Worm (Caenorhabditis elegans): ENCODE data around the gene C16A11.4.

The C16A11.4 gene

DNA sequence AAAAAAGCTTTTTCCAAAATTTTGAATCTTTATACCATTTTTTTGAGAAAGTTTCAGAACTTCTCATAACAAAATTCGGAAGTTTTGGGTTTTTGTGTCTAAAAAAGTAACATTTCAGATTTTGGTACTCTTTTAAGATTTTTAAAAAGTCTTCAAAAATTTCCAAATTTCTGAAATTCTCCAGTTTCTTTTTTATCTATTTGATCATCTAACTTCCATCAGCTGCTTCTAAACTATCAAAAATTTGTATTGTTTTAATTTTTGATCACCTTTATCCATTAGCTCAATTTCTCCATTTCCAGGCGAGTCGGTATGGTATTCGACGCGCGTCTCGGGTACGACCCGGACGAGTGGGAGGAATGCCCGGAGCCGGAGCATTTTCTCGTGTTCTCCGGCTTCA is 40.5 kb upstream of the C16A11.4 start, which contains the start of gene cpna-1:
Gene cpna-1, plus strand, starts transcription at position 301 of the 400 bp plus-strand sequence.
- TF ChIP-seq ama-1 (optimal IDR thresholded peaks at IDR 0.05) (no peak), ztf-4 (tag; optimal IDR thresholded peaks at IDR 0.05) (no peak), jun-1 (tag; optimal IDR thresholded peaks at IDR 0.05) (no peak), hlh-4 (tag; optimal IDR thresholded peaks at IDR 0.05) (no peak), lin-14 (GFP tag; optimal IDR thresholded peaks at IDR 0.05) (no peak), Y116A8C.19 (tag; optimal IDR thresholded peaks at IDR 0.05; ENCODE audit: borderline replicate concordance) (no peak), grh-1 (GFP tag; IDR thresholded peaks at IDR 0.05) (no peak), sptf-1 (tag; optimal IDR thresholded peaks at IDR 0.05) (no peak), xbp-1 (tag; optimal IDR thresholded peaks at IDR 0.05) (no peak), sup-37 (GFP tag; optimal IDR thresholded peaks at IDR 0.05) (no peak), nhr-11 (tag; optimal IDR thresholded peaks at IDR 0.05) (no peak), ets-5 (GFP tag; IDR thresholded peaks at IDR 0.05) (no peak), hlh-17 (GFP tag; optimal IDR thresholded peaks at IDR 0.05; ENCODE audit: borderline replicate concordance) (no peak), ceh-88 (GFP tag; IDR thresholded peaks at IDR 0.05) (no peak)

DNA sequence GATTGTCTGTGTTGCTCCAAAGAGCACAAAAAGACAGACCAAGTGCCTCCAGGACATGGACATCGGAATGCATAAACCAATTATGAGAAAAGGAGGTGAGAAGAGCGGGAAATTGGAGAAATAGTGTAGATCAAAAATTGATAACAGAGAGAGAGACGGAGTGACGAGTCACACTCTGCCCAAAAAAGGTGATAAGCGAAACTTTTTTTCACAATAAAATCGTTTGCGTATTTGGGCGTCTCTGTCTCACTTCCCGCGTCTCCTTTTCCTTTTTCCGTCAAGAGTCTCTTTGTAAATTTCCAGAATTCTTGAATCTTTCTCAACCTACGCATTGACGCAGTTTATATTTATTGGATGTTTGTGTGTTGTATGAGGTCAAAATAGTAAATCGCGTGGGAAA is 32.7 kb upstream of the C16A11.4 start, which contains the start of gene mth-2:
Gene mth-2, minus strand, starts transcription at position 188 of the 400 bp plus-strand sequence.
- TF ChIP-seq elt-3 (tag; optimal IDR thresholded peaks at IDR 0.05) (peak in 1 of 6 experiments; percentile 46), pqm-1 (tag; optimal IDR thresholded peaks at IDR 0.05) (peak; percentile 22), lin-14 (GFP tag; optimal IDR thresholded peaks at IDR 0.05) (peak; percentile 10), lin-35 (GFP tag; optimal IDR thresholded peaks at IDR 0.05) (peak in 1 of 2 experiments; percentile 42), ama-1 (optimal IDR thresholded peaks at IDR 0.05) (no peak), elt-2 (tag; optimal IDR thresholded peaks at IDR 0.05) (peak; percentile 93), nhr-20 (tag; optimal IDR thresholded peaks at IDR 0.05) (no peak)

DNA sequence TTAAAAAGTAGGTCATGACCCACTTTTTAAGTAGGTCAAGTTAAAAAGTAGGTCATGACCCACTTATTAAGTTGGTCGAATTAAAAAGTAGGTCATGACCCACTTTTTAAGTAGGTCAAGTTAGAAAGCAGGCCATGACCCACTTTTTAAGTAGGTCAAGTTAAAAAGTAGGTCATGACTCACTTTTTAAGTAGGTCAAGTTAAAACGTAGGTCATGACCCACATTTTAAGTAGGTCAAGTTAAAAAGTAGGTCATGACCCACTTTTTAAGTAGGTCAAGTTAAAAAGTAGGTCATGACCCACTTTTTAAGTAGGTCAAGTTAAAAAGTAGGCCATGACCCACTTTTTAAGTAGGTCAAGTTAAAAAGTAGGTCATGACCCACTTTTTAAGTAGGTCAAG is 24.2 kb upstream of the C16A11.4 start:
- peak; percentile 95 for TF ChIP-seq nhr-85 (tag)

DNA sequence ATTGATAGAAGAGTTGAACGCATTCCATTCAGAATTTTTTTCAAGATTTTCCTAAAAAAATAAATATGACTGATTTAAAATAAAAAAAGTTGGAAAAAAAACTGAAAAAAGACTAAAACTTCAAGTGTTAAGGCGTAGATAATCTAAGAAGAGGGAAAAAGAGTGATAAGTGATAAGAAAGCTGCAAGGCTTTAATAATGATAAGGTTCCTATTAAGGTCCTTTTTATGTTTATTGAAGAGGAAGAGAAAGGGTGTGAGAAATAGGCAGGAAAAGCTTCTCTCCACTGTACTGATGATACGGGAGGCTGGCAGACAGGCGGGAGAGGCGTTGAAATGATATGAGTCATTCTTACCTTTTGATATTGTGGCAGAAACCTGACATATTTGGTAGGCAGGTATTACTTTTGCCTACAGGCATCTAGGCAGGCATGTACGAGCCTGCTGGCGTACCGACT is 23.1 kb upstream of the C16A11.4 start, which contains the start of gene mth-1:
Gene mth-1, minus strand, starts transcription at position 51 of the 456 bp plus-strand sequence.
- no peak for TF ChIP-seq xbp-1 (tag; optimal IDR thresholded peaks at IDR 0.05)
- TF ChIP-seq efl-1 (optimal IDR thresholded peaks at IDR 0.05): no peak
- peak in 1 of 2 experiments; percentile 40 for TF ChIP-seq efl-1 (GFP tag; optimal IDR thresholded peaks at IDR 0.05 in 1 of 2)
- peak; percentile 97 for TF ChIP-seq elt-2 (tag; optimal IDR thresholded peaks at IDR 0.05)

DNA sequence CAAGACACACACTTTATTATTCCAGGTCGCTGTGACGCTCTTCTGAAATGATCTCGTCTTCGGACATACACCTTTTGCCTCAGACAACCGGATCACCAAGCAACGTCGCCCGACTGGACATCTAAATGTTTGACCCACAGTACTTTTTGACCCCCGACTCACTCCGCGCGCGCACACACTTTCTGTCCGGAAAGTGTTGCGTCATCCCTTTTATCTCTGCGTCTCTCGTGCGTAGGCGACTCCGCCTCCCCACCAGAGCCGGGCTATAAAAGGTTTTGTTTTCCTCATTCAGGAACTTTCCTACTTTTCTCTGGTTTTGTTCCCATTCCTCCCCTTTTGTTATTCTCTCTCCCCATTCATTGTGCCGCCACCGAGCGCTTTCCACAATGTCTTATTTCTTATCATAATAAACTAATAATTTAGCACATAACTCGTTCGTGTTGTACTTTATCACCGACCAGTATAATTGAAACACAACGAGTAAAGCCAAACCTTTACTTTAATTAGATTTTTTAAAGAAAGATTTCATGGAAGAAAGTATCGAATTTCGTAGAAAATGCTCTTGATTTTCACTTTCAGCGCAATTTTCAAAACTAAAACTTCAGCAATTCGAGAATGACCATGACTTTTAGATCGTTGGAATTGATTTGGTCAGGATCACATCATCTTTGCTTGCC is 17.6 kb upstream of the C16A11.4 start, which contains the start of gene F31D5.6:
Gene F31D5.6, plus strand, starts transcription at position 627 of the 677 bp plus-strand sequence.
- TF ChIP-seq ama-1 (optimal IDR thresholded peaks at IDR 0.05) (no peak), ztf-4 (tag; optimal IDR thresholded peaks at IDR 0.05) (no peak), unc-86 (tag; optimal IDR thresholded peaks at IDR 0.05) (no peak), nhr-76 (tag; optimal IDR thresholded peaks at IDR 0.05) (no peak), ceh-82 (tag; optimal IDR thresholded peaks at IDR 0.05) (no peak), C16A3.4 (tag; optimal IDR thresholded peaks at IDR 0.05) (no peak), isw-1 (GFP tag; IDR thresholded peaks at IDR 0.05) (no peak), hlh-17 (GFP tag; optimal IDR thresholded peaks at IDR 0.05; ENCODE audit: borderline replicate concordance) (no peak), skn-1 (tag; optimal IDR thresholded peaks at IDR 0.05) (no peak), lir-3 (tag; optimal IDR thresholded peaks at IDR 0.05; ENCODE audit: poor library complexity) (no peak), snpc-4 (tag; optimal IDR thresholded peaks at IDR 0.05) (no peak), aha-1 (tag; optimal IDR thresholded peaks at IDR 0.05) (no peak), hlh-4 (tag; optimal IDR thresholded peaks at IDR 0.05) (no peak), unc-30 (tag; optimal IDR thresholded peaks at IDR 0.05) (no peak), vab-15 (tag; optimal IDR thresholded peaks at IDR 0.05) (no peak), pag-3 (tag; optimal IDR thresholded peaks at IDR 0.05; ENCODE audit: borderline replicate concordance, insufficient read depth) (no peak), pqm-1 (tag; optimal IDR thresholded peaks at IDR 0.05) (no peak), zag-1 (tag; optimal IDR thresholded peaks at IDR 0.05) (no peak)

Measured in whole organism, L1 larva.